Worm (Caenorhabditis elegans): ENCODE measurements around the gene srx-136.

ce11 chrV:13857132-13857531 is at the start of gene srx-136:
- TF ChIP-seq ztf-29 (GFP tag; IDR thresholded peaks at IDR 0.05), result no peak
- TF ChIP-seq med-1 (GFP tag; optimal IDR thresholded peaks at IDR 0.05; ENCODE audit: insufficient read depth), result no peak
- no peak for TF ChIP-seq T22C8.4 (GFP tag; IDR thresholded peaks at IDR 0.05)
- no peak for TF ChIP-seq klf-2 (GFP tag; conservative IDR thresholded peaks at IDR 0.05)
- TF ChIP-seq cog-1 (tag; optimal IDR thresholded peaks at IDR 0.05), result no peak
- TF ChIP-seq tab-1 (GFP tag; IDR thresholded peaks at IDR 0.05), result no peak
- TF ChIP-seq flt-1 (GFP tag; IDR thresholded peaks at IDR 0.05), result no peak
- TF ChIP-seq ref-1 (GFP tag; conservative IDR thresholded peaks at IDR 0.05), result no peak
- TF ChIP-seq ztf-23 (GFP tag; IDR thresholded peaks at IDR 0.05), result no peak
